Worm (Caenorhabditis elegans) whole organism, L4/young adult: ENCODE results near the gene str-181.

Source experiments
- W03F9.2 ChIP-seq: fragments of 150-350 bp; optimal IDR thresholded peaks from 2 replicates; lab custom pipeline; 2014; ENCODE audit warnings: missing biosample characterization, missing genetic modification characterization
- him-1 ChIP-seq: sonication (generic microtip); optimal IDR thresholded peaks from 2 replicates; lab custom pipeline; 2016; ENCODE audit warnings: missing genotype, missing genetic modification reagents, missing genetic modification characterization, missing compliant biosample characterization

- TF ChIP-seq him-1 (tag; lab: Kevin White, UChicago) = no peak
- TF ChIP-seq W03F9.2 (tag; lab: Kevin White, UChicago) = no peak
Observed at ce11 chrV:12706511-12706910, 12.0 kb downstream of the str-181 start.
